Worm (Caenorhabditis elegans) whole organism, young adult: ENCODE results near the gene C17G10.13.

Experiments
- aptf-2 ChIP-seq: fragments of 200-800 bp; sonication (Bioruptor generic); conservative IDR thresholded peaks from 2 replicates; pipeline ENCODE4 v1.3.6; 2022; ENCODE audit warnings: missing genetic modification reagents, missing genetic modification characterization, missing compliant biosample characterization
- ccch-3 ChIP-seq: fragments of 200-800 bp; sonication (Bioruptor generic); optimal IDR thresholded peaks from 2 replicates; lab custom pipeline; 2018; ENCODE audit warnings: mild to moderate bottlenecking, missing genetic modification characterization, missing compliant biosample characterization
- ceh-100 ChIP-seq: fragments of 200-800 bp; sonication (Bioruptor generic); IDR thresholded peaks from 2 replicates; pipeline ENCODE4 v1.3.6; 2022; ENCODE audit warnings: missing genetic modification reagents, missing genetic modification characterization, missing compliant biosample characterization
- die-1 ChIP-seq: sonication (generic microtip); optimal IDR thresholded peaks from 2 replicates; lab custom pipeline; 2016; ENCODE audit warnings: missing genotype, mild to moderate bottlenecking, missing genetic modification characterization, missing compliant biosample characterization
- hmg-1.2 ChIP-seq: fragments of 200-800 bp; sonication (Bioruptor generic); IDR thresholded peaks from 2 replicates; pipeline ENCODE4 v1.3.6; 2022; ENCODE audit warnings: missing genetic modification reagents, missing genetic modification characterization, missing compliant biosample characterization
- pha-4 ChIP-seq: fragments of 150-350 bp; sonication (generic microtip); optimal IDR thresholded peaks from 2 replicates; lab custom pipeline; 2014; ENCODE audit warnings: missing biosample characterization, missing genetic modification reagents, missing genetic modification characterization
- sea-2 ChIP-seq: fragments of 200-800 bp; sonication (Bioruptor generic); IDR thresholded peaks from 2 replicates; pipeline ENCODE4 v1.3.6; 2022; ENCODE audit warnings: missing genetic modification characterization, missing compliant biosample characterization
- snpc-3.4 ChIP-seq: sonication (generic microtip); optimal IDR thresholded peaks from 2 replicates; lab custom pipeline; 2017; ENCODE audit warnings: missing genetic modification characterization, mild to moderate bottlenecking, missing compliant biosample characterization, antibody characterized with exemption, moderate library complexity, missing genotype, missing genetic modification reagents
- tbp1 ChIP-seq: fragments of 200-800 bp; sonication (Bioruptor generic); optimal IDR thresholded peaks from 2 replicates; lab custom pipeline; 2018; ENCODE audit warnings: mild to moderate bottlenecking, missing genetic modification characterization, missing compliant biosample characterization
- ztf-3 ChIP-seq: fragments of 200-800 bp; sonication (Bioruptor generic); optimal IDR thresholded peaks from 2 replicates; lab custom pipeline; 2018; ENCODE audit warnings: mild to moderate bottlenecking, missing genetic modification characterization, missing compliant biosample characterization

DNA sequence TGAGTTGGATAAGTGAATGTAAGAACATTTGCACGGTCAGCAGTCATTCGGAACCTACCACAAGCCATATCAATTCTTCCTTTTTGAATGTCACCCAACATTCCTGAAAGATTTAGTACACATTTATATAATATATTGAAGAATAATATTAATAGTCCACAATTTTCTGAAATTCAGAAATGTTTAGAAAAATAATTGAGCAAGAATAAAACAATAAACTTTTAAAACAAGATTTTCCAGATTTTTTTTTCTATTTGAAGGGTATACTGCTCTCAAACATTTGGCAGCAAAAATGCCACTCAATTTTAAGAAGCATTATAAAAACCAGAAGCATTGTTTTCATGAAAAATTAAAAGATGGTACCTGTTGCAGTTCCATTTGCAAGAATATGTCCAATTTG, 47.2 kb upstream of the C17G10.13 start, which contains the start of gene F59E12.8:
- TF ChIP-seq aptf-2 (GFP tag; lab: Robert Waterston, UW) = no peak
- no peak for TF ChIP-seq pha-4 (tag; lab: Kevin White, UChicago)
- TF ChIP-seq ccch-3 (GFP tag; lab: Kevin White, UChicago) = no peak
- no peak for TF ChIP-seq snpc-3.4 (tag; lab: Kevin White, UChicago)
- TF ChIP-seq ztf-3 (GFP tag; lab: Kevin White, UChicago) = no peak
- no peak for TF ChIP-seq tbp1 (GFP tag; lab: Kevin White, UChicago)
- no peak for TF ChIP-seq sea-2 (GFP tag; lab: Robert Waterston, UW)
- no peak for TF ChIP-seq die-1 (tag; lab: Kevin White, UChicago)
- TF ChIP-seq ceh-100 (GFP tag; lab: Robert Waterston, UW) = no peak
- TF ChIP-seq hmg-1.2 (GFP tag; lab: Robert Waterston, UW) = no peak
